Worm (Caenorhabditis elegans): ENCODE data around the gene trpp-12.

trpp-12 gene

DNA sequence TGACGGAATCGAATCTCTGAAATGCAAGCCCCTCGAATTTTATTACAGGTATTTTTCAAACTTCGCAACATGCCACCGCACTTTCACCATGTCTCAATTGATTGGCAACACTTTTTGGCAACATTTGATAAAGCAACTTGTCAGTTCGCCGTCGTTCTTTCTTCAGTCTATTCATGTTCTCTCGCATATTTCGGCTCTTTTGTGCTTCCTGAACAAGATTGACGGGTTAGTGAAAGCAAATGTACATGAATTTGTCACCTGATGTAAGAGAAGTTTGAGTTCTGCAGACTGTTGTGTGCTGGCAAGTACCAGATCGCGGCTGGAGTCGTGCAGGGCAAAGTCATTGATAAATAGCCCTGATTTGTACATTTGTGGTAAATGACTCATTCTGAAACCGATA lies 12.6 kb downstream of the trpp-12 start:
- TF ChIP-seq ama-1 (optimal IDR thresholded peaks at IDR 0.05) (no peak), odd-2 (tag; optimal IDR thresholded peaks at IDR 0.05) (no peak), nhr-11 (tag; optimal IDR thresholded peaks at IDR 0.05) (no peak), pag-3 (tag; optimal IDR thresholded peaks at IDR 0.05; ENCODE audit: borderline replicate concordance) (no peak), C38D4.7 (GFP tag; optimal IDR thresholded peaks at IDR 0.05) (no peak), elt-4 (tag; optimal IDR thresholded peaks at IDR 0.05) (no peak)

DNA sequence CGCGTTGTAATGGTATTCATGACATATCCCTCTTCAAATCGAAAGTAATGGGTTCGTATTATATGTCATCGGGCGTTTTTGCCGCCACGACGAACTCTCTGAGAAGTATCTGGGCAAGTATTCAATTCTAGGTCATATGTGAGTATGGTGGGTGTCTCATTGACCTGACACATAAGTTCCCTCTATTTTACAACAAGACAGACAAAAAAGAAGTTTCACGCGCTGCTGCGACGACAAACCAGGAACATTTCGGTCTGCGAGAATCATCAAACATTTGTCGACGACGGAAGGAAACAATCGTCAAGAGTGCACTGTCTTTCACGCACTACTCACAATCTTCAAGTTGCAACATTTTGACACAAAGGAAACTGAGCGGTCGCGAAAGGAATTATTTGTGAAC lies 15.8 kb downstream of the trpp-12 start:
- TF ChIP-seq lin-11 (tag; optimal IDR thresholded peaks at IDR 0.05) (no peak), ceh-19 (GFP tag; optimal IDR thresholded peaks at IDR 0.05) (no peak), hlh-30 (tag; optimal IDR thresholded peaks at IDR 0.05; ENCODE audit: insufficient read depth) (no peak), ref-2 (tag; optimal IDR thresholded peaks at IDR 0.05) (no peak), F13H6.1 (tag; optimal IDR thresholded peaks at IDR 0.05) (no peak), C38D4.7 (GFP tag; optimal IDR thresholded peaks at IDR 0.05) (no peak), sdc-2 (tag; optimal IDR thresholded peaks at IDR 0.05) (no peak), hlh-8 (tag; optimal IDR thresholded peaks at IDR 0.05) (no peak), fkh-10 (GFP tag; optimal IDR thresholded peaks at IDR 0.05) (no peak), hlh-15 (tag; optimal IDR thresholded peaks at IDR 0.05) (no peak), madf-2 (tag; optimal IDR thresholded peaks at IDR 0.05) (no peak), rnt-1 (tag; optimal IDR thresholded peaks at IDR 0.05) (no peak), sox-2 (GFP tag; IDR thresholded peaks at IDR 0.05) (no peak), T23F11.4 (GFP tag; optimal IDR thresholded peaks at IDR 0.05) (no peak), pha-4 (tag; optimal IDR thresholded peaks at IDR 0.05) (no peak), K09A11.1 (tag; optimal IDR thresholded peaks at IDR 0.05; ENCODE audit: insufficient read depth) (no peak), pros-1 (tag; optimal IDR thresholded peaks at IDR 0.05) (no peak)

DNA sequence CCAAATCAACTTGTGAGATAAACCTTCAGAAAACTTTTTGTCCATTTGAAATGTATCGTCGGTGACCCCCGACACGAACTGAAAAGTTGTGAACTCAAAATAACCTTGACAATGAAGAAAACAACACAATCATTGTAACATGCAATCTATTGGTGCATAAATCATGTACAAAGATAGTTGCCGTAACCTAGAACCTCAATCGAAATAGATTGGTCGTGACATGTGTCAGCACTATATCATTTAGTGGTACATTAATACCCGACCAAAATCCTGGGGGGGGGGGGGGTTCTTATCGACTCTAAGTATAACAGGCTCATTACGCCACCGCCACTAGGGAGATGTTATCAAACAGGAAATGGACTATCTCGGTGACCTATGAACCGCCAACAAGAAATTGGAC lies 17.4 kb downstream of the trpp-12 start:
- no peak for TF ChIP-seq pax-1 (tag; optimal IDR thresholded peaks at IDR 0.05)
- peak; percentile 68 for TF ChIP-seq unc-55 (GFP tag; optimal IDR thresholded peaks at IDR 0.05)

DNA sequence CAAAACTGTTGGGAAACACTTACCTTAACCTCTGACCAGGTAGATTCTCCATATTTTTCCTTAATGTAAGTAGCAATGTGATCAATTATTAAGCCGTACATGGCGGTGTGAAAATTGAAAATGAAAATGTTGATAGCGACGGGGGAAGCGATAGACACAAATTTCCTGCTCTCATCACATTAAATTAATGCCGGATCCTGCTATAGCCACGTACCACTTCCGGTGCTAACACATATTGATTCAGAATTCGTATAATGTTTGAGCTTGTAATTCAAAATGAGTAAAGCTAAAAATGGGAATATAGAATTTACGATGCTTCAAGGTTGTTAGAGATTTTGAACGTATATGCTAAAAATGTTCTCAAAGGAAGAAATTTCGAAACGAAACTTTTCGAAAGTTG lies 17.9 kb downstream of the trpp-12 start, which contains the start of gene gcy-31:
Gene gcy-31, minus strand, starts transcription at position 101 of the 400 bp plus-strand sequence.
- TF ChIP-seq zip-5 (tag; optimal IDR thresholded peaks at IDR 0.05) (no peak), hlh-6 (tag; optimal IDR thresholded peaks at IDR 0.05) (no peak), ztf-16 (tag; optimal IDR thresholded peaks at IDR 0.05) (no peak), ahr-1 (tag; optimal IDR thresholded peaks at IDR 0.05) (no peak), madf-2 (tag; optimal IDR thresholded peaks at IDR 0.05) (no peak), nhr-11 (tag; optimal IDR thresholded peaks at IDR 0.05) (no peak), pha-2 (tag; optimal IDR thresholded peaks at IDR 0.05) (no peak), tbx-7 (tag; optimal IDR thresholded peaks at IDR 0.05) (no peak), K09A11.1 (tag; optimal IDR thresholded peaks at IDR 0.05; ENCODE audit: insufficient read depth) (no peak), eyg-1 (tag; optimal IDR thresholded peaks at IDR 0.05) (no peak), syd-9 (tag; optimal IDR thresholded peaks at IDR 0.05) (no peak), ref-2 (tag; optimal IDR thresholded peaks at IDR 0.05) (no peak), mec-3 (tag; optimal IDR thresholded peaks at IDR 0.05; ENCODE audit: borderline replicate concordance) (no peak), che-1 (tag; optimal IDR thresholded peaks at IDR 0.05) (no peak), ceh-34 (tag; optimal IDR thresholded peaks at IDR 0.05) (no peak), elt-2 (tag; optimal IDR thresholded peaks at IDR 0.05) (no peak), gmeb-2 (tag; optimal IDR thresholded peaks at IDR 0.05) (no peak), lim-6 (tag; optimal IDR thresholded peaks at IDR 0.05) (no peak), lin-11 (tag; optimal IDR thresholded peaks at IDR 0.05) (no peak)
